Fruit fly (Drosophila melanogaster): ENCODE results near the gene CG34277.
A peak's percentile ranks its signal among the peaks of the same experiment; 100 is the strongest.

The CG34277 gene

dm6 chr3R:5361681-5362319 lies 7.5 kb upstream of the CG34277 start (continued):
- peak; percentile 92 for TF ChIP-seq OdsH (GFP tag; optimal IDR thresholded peaks at IDR 0.05)
- peak; percentile 92 for TF ChIP-seq vri (GFP tag; optimal IDR thresholded peaks at IDR 0.05)
- TF ChIP-seq Hr4 (GFP tag; optimal IDR thresholded peaks at IDR 0.05), result peak; percentile 96
- TF ChIP-seq CG6276 (GFP tag; optimal IDR thresholded peaks at IDR 0.05), result no peak
- TF ChIP-seq Ets96B (tag; optimal IDR thresholded peaks at IDR 0.05), result peak; percentile 93
- TF ChIP-seq CG6163 (GFP tag; IDR thresholded peaks at IDR 0.05), result peak; percentile 97
- TF ChIP-seq achi (GFP tag; optimal IDR thresholded peaks at IDR 0.05), result peak; percentile 92
- TF ChIP-seq Hr39 (GFP tag; optimal IDR thresholded peaks at IDR 0.05), result peak; percentile 94
- TF ChIP-seq CG15336 (GFP tag; IDR thresholded peaks at IDR 0.05), result peak; percentile 95
- TF ChIP-seq ss (GFP tag; optimal IDR thresholded peaks at IDR 0.05), result peak; percentile 84
- peak; percentile 96 for TF ChIP-seq CG3919 (GFP tag; optimal IDR thresholded peaks at IDR 0.05)
- TF ChIP-seq net (GFP tag; optimal IDR thresholded peaks at IDR 0.05), result peak; percentile 92
- peak; percentile 80 for TF ChIP-seq CG8319 (GFP tag; optimal IDR thresholded peaks at IDR 0.05)
- TF ChIP-seq CG16779 (tag; optimal IDR thresholded peaks at IDR 0.05), result no peak
- TF ChIP-seq CG8632 (GFP tag; optimal IDR thresholded peaks at IDR 0.05), result peak; percentile 79
- peak; percentile 92 for TF ChIP-seq svp (GFP tag)
- TF ChIP-seq topi (GFP tag; optimal IDR thresholded peaks at IDR 0.05), result peak; percentile 92
- peak; percentile 42 for TF ChIP-seq Blimp-1 (GFP tag; optimal IDR thresholded peaks at IDR 0.05)
- peak; percentile 90 for TF ChIP-seq CG31627 (GFP tag; optimal IDR thresholded peaks at IDR 0.05)
- TF ChIP-seq salr (GFP tag; optimal IDR thresholded peaks at IDR 0.05), result peak; percentile 85 to 91
- peak; percentile 94 for TF ChIP-seq esn (GFP tag; optimal IDR thresholded peaks at IDR 0.05)
- peak; percentile 93 for TF ChIP-seq Met (GFP tag; optimal IDR thresholded peaks at IDR 0.05)
- peak; percentile 86 for TF ChIP-seq CG1621 (tag; optimal IDR thresholded peaks at IDR 0.05)
- peak; percentile 86 for TF ChIP-seq CG4318 (GFP tag; optimal IDR thresholded peaks at IDR 0.05)
- peak; percentile 95 for TF ChIP-seq Sox14 (GFP tag; optimal IDR thresholded peaks at IDR 0.05)
- no peak for TF ChIP-seq CG6808 (GFP tag; optimal IDR thresholded peaks at IDR 0.05)
- TF ChIP-seq CG6854 (GFP tag; optimal IDR thresholded peaks at IDR 0.05), result peak; percentile 51
- TF ChIP-seq dac (GFP tag; optimal IDR thresholded peaks at IDR 0.05), result peak; percentile 81
- peak; percentile 74 for TF ChIP-seq fd85E (GFP tag; optimal IDR thresholded peaks at IDR 0.05)
- peak; percentile 92 for TF ChIP-seq CG10631 (GFP tag; optimal IDR thresholded peaks at IDR 0.05)
- TF ChIP-seq fkh (GFP tag; optimal IDR thresholded peaks at IDR 0.05), result peak; percentile 42
- peak; percentile 91 for TF ChIP-seq pdm3 (GFP tag; optimal IDR thresholded peaks at IDR 0.05)
- TF ChIP-seq CG3032 (tag; optimal IDR thresholded peaks at IDR 0.05), result peak; percentile 84
- TF ChIP-seq Gug (GFP tag; IDR thresholded peaks at IDR 0.05), result peak; percentile 87
- peak; percentile 83 for TF ChIP-seq CG11902 (GFP tag; optimal IDR thresholded peaks at IDR 0.05)
- TF ChIP-seq CG34406 (GFP tag; optimal IDR thresholded peaks at IDR 0.05), result peak; percentile 84
- TF ChIP-seq CG32006 (GFP tag; optimal IDR thresholded peaks at IDR 0.05), result peak; percentile 94
- TF ChIP-seq Lpt (GFP tag; optimal IDR thresholded peaks at IDR 0.05), result peak; percentile 94
- TF ChIP-seq lz (GFP tag; optimal IDR thresholded peaks at IDR 0.05), result peak; percentile 90

DNA sequence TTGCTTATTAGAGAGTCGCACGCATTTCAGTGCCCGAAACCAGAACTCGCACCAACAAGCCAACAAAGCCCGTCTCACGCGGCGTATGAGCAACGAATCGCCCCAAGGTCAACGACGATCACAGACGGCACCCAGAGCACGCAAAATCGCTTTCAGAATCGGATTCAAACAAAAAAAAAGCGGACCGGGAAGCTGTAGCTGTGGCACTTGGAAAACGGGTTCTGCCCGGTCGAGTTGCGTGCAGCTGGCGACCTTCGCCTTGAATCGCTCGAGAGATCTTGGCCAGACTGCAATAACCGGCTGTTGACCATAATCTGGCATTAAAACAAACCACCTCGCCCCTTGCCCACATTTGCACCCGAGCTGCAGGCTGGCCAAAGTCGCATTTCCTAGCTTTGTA lies 5.9 kb upstream of the CG34277 start:
- TF ChIP-seq pdm3 (GFP tag; optimal IDR thresholded peaks at IDR 0.05) (no peak), eg (GFP tag; IDR thresholded peaks at IDR 0.05) (no peak; the same call in 2 of the 3 replicates), Sox102F (GFP tag; optimal IDR thresholded peaks at IDR 0.05) (no peak), Eip93F (GFP tag; optimal IDR thresholded peaks at IDR 0.05) (no peak), CG31627 (GFP tag; optimal IDR thresholded peaks at IDR 0.05) (no peak), CG11762 (GFP tag; optimal IDR thresholded peaks at IDR 0.05; ENCODE audit: insufficient read depth) (no peak), achi (GFP tag; optimal IDR thresholded peaks at IDR 0.05) (no peak), CG10669 (GFP tag; optimal IDR thresholded peaks at IDR 0.05) (no peak), acj6 (GFP tag; optimal IDR thresholded peaks at IDR 0.05) (no peak), Hr4 (GFP tag; optimal IDR thresholded peaks at IDR 0.05) (no peak), CG9139 (GFP tag; optimal IDR thresholded peaks at IDR 0.05) (peak; percentile 34), CG4318 (GFP tag; optimal IDR thresholded peaks at IDR 0.05) (no peak), CG6808 (GFP tag; optimal IDR thresholded peaks at IDR 0.05) (peak; percentile 32), dsx (GFP tag; optimal IDR thresholded peaks at IDR 0.05; ENCODE audit: poor library complexity, severe bottlenecking) (no peak), CG34406 (GFP tag; optimal IDR thresholded peaks at IDR 0.05) (no peak), Ets21C (GFP tag; optimal IDR thresholded peaks at IDR 0.05) (no peak), Blimp-1 (GFP tag; optimal IDR thresholded peaks at IDR 0.05) (peak; percentile 43), ss (GFP tag; optimal IDR thresholded peaks at IDR 0.05) (peak; percentile 56 to 99), Ets96B (tag; optimal IDR thresholded peaks at IDR 0.05) (no peak), Sox14 (GFP tag; optimal IDR thresholded peaks at IDR 0.05) (no peak), cyc (GFP tag; optimal IDR thresholded peaks at IDR 0.05) (no peak), CG3032 (tag; optimal IDR thresholded peaks at IDR 0.05) (no peak), Lpt (GFP tag; optimal IDR thresholded peaks at IDR 0.05) (peak; percentile 47), CG3919 (GFP tag; optimal IDR thresholded peaks at IDR 0.05) (no peak)

All from whole organism, prepupa.